Worm (Caenorhabditis elegans) whole organism, L1 larva: ENCODE results near the gene srh-73.

Experiments used
- aha-1 ChIP-seq: fragments of 150-350 bp; optimal IDR thresholded peaks from 2 replicates; lab custom pipeline; 2014; ENCODE audit warnings: missing biosample characterization, missing genetic modification characterization
- ama-1 ChIP-seq: fragments of 150-350 bp; optimal IDR thresholded peaks from 2 replicates; lab custom pipeline; 2014
- blmp-1 ChIP-seq: fragments of 150-350 bp; optimal IDR thresholded peaks from 2 replicates; lab custom pipeline; 2014; ENCODE audit warnings: missing biosample characterization, missing genetic modification characterization
- fos-1 ChIP-seq: fragments of 150-350 bp; optimal IDR thresholded peaks from 2 replicates; lab custom pipeline; 2014; ENCODE audit warnings: missing biosample characterization, missing genetic modification characterization
- lin-13 ChIP-seq: fragments of 150-350 bp; optimal IDR thresholded peaks from 2 replicates; lab custom pipeline; 2014; ENCODE audit warnings: missing biosample characterization, missing genetic modification reagents, missing genetic modification characterization
- nhr-71 ChIP-seq: sonication (generic microtip); optimal IDR thresholded peaks from 2 replicates; lab custom pipeline; 2016; ENCODE audit warnings: mild to moderate bottlenecking, missing genetic modification characterization, moderate library complexity, missing compliant biosample characterization
- pqm-1 ChIP-seq: sonication (generic microtip); optimal IDR thresholded peaks from 3 replicates; lab custom pipeline; 2017; ENCODE audit warnings: missing biosample characterization, missing genetic modification characterization
- sptf-1 ChIP-seq: fragments of 150-350 bp; optimal IDR thresholded peaks from 2 replicates; lab custom pipeline; 2014; ENCODE audit warnings: missing biosample characterization, missing genetic modification characterization
- unc-98 ChIP-seq: fragments of 200-800 bp; sonication (Bioruptor generic); IDR thresholded peaks from 2 replicates; pipeline ENCODE4 v1.3.6; 2022; ENCODE audit warnings: missing genetic modification characterization, missing compliant biosample characterization

DNA sequence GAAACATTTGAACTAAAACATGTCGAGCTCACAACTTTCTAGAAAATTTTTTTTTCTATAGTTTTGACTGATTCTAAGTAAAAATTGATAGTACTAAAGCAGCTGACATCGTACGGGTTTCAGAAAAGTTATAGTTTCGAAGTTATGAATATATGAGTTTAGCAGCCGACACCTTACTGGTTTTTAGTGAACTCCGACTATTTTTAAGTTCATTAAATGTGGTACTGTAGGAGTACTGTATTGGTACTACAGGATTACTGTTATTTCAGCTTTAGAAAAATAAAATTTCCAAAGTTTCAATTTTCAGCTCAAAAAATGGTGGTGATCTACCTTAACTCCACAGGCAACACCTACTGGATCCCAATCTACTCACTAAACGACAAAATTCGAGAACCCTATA, 46.4 kb upstream of the srh-73 start, which contains the start of gene sre-37:
- TF ChIP-seq lin-13 (GFP tag; lab: Kevin White, UChicago), result no peak
- TF ChIP-seq aha-1 (tag; lab: Kevin White, UChicago), result no peak
- TF ChIP-seq fos-1 (tag; lab: Kevin White, UChicago), result no peak
- no peak for TF ChIP-seq ama-1 (lab: Kevin White, UChicago)
- no peak for TF ChIP-seq sptf-1
- TF ChIP-seq pqm-1, result no peak
- TF ChIP-seq unc-98 (GFP tag; lab: Robert Waterston, UW), result no peak
- TF ChIP-seq nhr-71 (tag; lab: Kevin White, UChicago), result no peak
- TF ChIP-seq blmp-1 (tag; lab: Kevin White, UChicago), result no peak
